Fruit fly (Drosophila melanogaster): ENCODE results near the gene Zcchc7.

Zcchc7 gene

DNA sequence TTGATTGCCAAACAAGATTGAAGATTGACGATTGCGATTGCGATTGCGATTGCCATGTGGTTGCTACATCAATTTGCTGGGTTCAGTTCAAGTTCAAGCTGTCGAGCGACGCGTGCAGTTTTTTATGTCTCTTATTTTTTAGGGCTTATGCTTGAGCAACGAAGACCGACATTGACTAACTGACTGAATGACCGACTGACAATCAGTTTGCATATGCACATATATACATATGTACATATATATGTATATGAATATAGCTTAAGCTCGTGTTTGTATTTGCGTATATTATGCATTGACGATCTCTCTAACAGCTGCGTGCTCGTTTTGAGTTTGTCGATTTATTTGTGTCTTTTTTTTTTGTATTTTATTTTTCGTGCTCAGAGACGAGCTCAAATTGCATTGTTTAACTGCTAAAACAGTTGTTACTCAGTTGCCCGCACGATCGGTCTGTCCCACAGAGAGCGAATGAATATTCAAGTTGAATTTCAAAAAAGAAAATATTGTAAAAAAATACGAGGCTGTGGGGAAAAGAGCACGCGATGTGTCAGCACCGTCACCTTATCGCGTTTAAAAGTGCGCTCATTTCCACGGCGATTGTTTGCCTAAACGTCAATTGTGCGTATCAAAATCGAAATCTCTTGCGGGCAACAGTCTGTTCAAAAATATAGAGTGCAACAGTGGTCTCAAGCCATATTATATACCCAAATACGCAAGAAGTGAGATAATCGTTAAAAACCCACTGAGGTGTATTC lies 41.2 kb downstream of the Zcchc7 start (continued):
- TF ChIP-seq CG6254 (GFP tag; optimal IDR thresholded peaks at IDR 0.05) (no peak), CG5180 (GFP tag; optimal IDR thresholded peaks at IDR 0.05) (no peak), Bgb (GFP tag; IDR thresholded peaks at IDR 0.05; ENCODE audit: partially characterized antibody) (0 out of 2 replicates have a peak, but pooled peaks have one; percentile 10), shn (GFP tag; optimal IDR thresholded peaks at IDR 0.05) (no peak), CG6689 (GFP tag; IDR thresholded peaks at IDR 0.05) (peak; percentile 41; the same call in 1 of the 2 replicates), CG12659 (GFP tag; optimal IDR thresholded peaks at IDR 0.05) (no peak), zen (tag; optimal IDR thresholded peaks at IDR 0.05) (no peak), psq (GFP tag; optimal IDR thresholded peaks at IDR 0.05) (no peak), grn (GFP tag; optimal IDR thresholded peaks at IDR 0.05) (peak; percentile 58), her (GFP tag; optimal IDR thresholded peaks at IDR 0.05) (no peak)

- TF ChIP-seq ewg (GFP tag; optimal IDR thresholded peaks at IDR 0.05) (no peak), Lhr (GFP tag; optimal IDR thresholded peaks at IDR 0.05) (no peak), abd-A (tag; optimal IDR thresholded peaks at IDR 0.05) (peak; percentile 67), z (GFP tag; IDR thresholded peaks at IDR 0.05) (no peak), CG4730 (GFP tag; IDR thresholded peaks at IDR 0.05) (no peak), vfl (GFP tag; optimal IDR thresholded peaks at IDR 0.05) (no peak), so (GFP tag; IDR thresholded peaks at IDR 0.05) (0 out of 3 replicates have a peak, but pooled peaks have one; percentile 18), chinmo (GFP tag; IDR thresholded peaks at IDR 0.05; ENCODE audit: partially characterized antibody) (0 out of 4 replicates have a peak, but pooled peaks have one; percentile 6), Asciz (GFP tag; optimal IDR thresholded peaks at IDR 0.05) (no peak), ATbp (GFP tag; optimal IDR thresholded peaks at IDR 0.05) (no peak), CG10321 (GFP tag; IDR thresholded peaks at IDR 0.05) (0 out of 2 replicates have a peak, but pooled peaks have one; percentile 25), sim (GFP tag; IDR thresholded peaks at IDR 0.05) (no peak), CG6683 (GFP tag; optimal IDR thresholded peaks at IDR 0.05) (no peak), nerfin-1 (tag; optimal IDR thresholded peaks at IDR 0.05) (no peak), crol (GFP tag; IDR thresholded peaks at IDR 0.05) (peak; percentile 65; the same call in 1 of the 2 replicates), CTCF (GFP tag; optimal IDR thresholded peaks at IDR 0.05) (peak; percentile 15), Dek (tag; optimal IDR thresholded peaks at IDR 0.05) (no peak), sd (tag; optimal IDR thresholded peaks at IDR 0.05) (peak; percentile 78), gro (GFP tag; optimal IDR thresholded peaks at IDR 0.05) (no peak), chm (GFP tag; IDR thresholded peaks at IDR 0.05) (no peak), CG1792 (GFP tag; optimal IDR thresholded peaks at IDR 0.05) (no peak), tin (GFP tag; optimal IDR thresholded peaks at IDR 0.05) (no peak), Neu2 (GFP tag; optimal IDR thresholded peaks at IDR 0.05; ENCODE audit: borderline replicate concordance) (no peak), danr (GFP tag; IDR thresholded peaks at IDR 0.05) (no peak), CG12769 (tag; optimal IDR thresholded peaks at IDR 0.05) (peak; percentile 73), tll (GFP tag; optimal IDR thresholded peaks at IDR 0.05) (no peak), Opbp (GFP tag; IDR thresholded peaks at IDR 0.05; ENCODE audit: partially characterized antibody) (no peak), crp (GFP tag; optimal IDR thresholded peaks at IDR 0.05) (peak in 1 of 2 experiments; percentile 4), ci (GFP tag; IDR thresholded peaks at IDR 0.05) (0 out of 3 replicates have a peak, but pooled peaks have one; percentile 26), bsh (GFP tag; optimal IDR thresholded peaks at IDR 0.05) (no peak), org-1 (GFP tag; optimal IDR thresholded peaks at IDR 0.05) (peak; percentile 25), fd102C (GFP tag; optimal IDR thresholded peaks at IDR 0.05) (no peak), CG11456 (GFP tag; IDR thresholded peaks at IDR 0.05) (0 out of 3 replicates have a peak, but pooled peaks have one; percentile 12)
These were observed 42.1 kb downstream of the Zcchc7 start for dm6 chr3L:16887272-16887671.

All from whole organism, embryonic.